Worm (Caenorhabditis elegans): Measurements from ENCODE around the gene srh-74.
A peak's percentile ranks its signal among the peaks of the same experiment; 100 is the strongest.

Gene srh-74

DNA sequence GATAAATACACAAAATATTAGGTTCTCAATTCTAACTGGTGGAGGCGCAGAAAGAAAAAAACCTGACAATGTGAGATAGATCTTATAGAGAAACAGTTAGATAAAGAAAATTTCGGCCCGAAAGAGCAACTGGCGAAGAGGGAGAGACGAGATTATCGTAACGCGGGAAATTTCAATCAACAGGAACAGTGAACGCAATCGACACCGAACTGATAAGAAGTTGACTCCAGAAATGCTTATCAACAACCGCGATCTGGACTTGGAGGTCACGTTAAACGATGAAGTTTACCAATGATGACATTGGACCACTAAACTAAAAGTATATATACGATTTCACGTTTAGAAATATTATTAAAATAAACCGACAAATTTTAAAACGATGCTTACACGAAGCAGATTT, 27.8 kb upstream of the srh-74 start (continued):
- peak; percentile 15 for TF ChIP-seq nhr-90 (tag; optimal IDR thresholded peaks at IDR 0.05)
- peak in 1 of 2 experiments; percentile 19 for TF ChIP-seq let-607 (tag; optimal IDR thresholded peaks at IDR 0.05)
- TF ChIP-seq zfh-2 (GFP tag; conservative IDR thresholded peaks at IDR 0.05) = no peak
- TF ChIP-seq repo-1 (tag; optimal IDR thresholded peaks at IDR 0.05) = peak; percentile 64
- TF ChIP-seq hlh-12 (tag; optimal IDR thresholded peaks at IDR 0.05) = no peak
- TF ChIP-seq lag-1 (GFP tag; IDR thresholded peaks at IDR 0.05) = no peak
- no peak for TF ChIP-seq pha-4 (tag; optimal IDR thresholded peaks at IDR 0.05)
- TF ChIP-seq madf-10 (tag; optimal IDR thresholded peaks at IDR 0.05) = peak; percentile 31
- TF ChIP-seq F55B11.4 (tag; optimal IDR thresholded peaks at IDR 0.05; ENCODE audit: borderline replicate concordance, insufficient read depth) = no peak
- peak; percentile 2 for TF ChIP-seq nhr-179 (tag; optimal IDR thresholded peaks at IDR 0.05)
- TF ChIP-seq ceh-100 (GFP tag; IDR thresholded peaks at IDR 0.05) = peak; percentile 71
- TF ChIP-seq C17E4.6 (GFP tag; IDR thresholded peaks at IDR 0.05) = peak; percentile 57
- TF ChIP-seq Y95B8A.8 (GFP tag; IDR thresholded peaks at IDR 0.05) = peak; percentile 64
- peak; percentile 9 for TF ChIP-seq xnd-1 (tag; optimal IDR thresholded peaks at IDR 0.05)
- no peak for TF ChIP-seq efl-1 (GFP tag; optimal IDR thresholded peaks at IDR 0.05)
- TF ChIP-seq mel-28 (tag; optimal IDR thresholded peaks at IDR 0.05; ENCODE audit: borderline replicate concordance) = no peak
- TF ChIP-seq ztf-3 (GFP tag; optimal IDR thresholded peaks at IDR 0.05) = no peak
- TF ChIP-seq ets-4 (GFP tag; optimal IDR thresholded peaks at IDR 0.05) = no peak
- TF ChIP-seq rec-8 (tag; optimal IDR thresholded peaks at IDR 0.05) = peak in 1 of 2 experiments; percentile 2
- peak; percentile 84 for TF ChIP-seq nfyb-1 (GFP tag; IDR thresholded peaks at IDR 0.05)
- peak; percentile 93 for TF ChIP-seq B0336.3 (GFP tag; IDR thresholded peaks at IDR 0.05)
- peak; percentile 60; the same call in 1 of the 2 replicates for TF ChIP-seq hmg-20 (GFP tag; IDR thresholded peaks at IDR 0.05)
- TF ChIP-seq athp-1 (tag; optimal IDR thresholded peaks at IDR 0.05) = peak; percentile 72
- no peak for TF ChIP-seq sptf-2 (GFP tag; optimal IDR thresholded peaks at IDR 0.05)
- no peak for TF ChIP-seq ztf-18 (tag; optimal IDR thresholded peaks at IDR 0.05)
- TF ChIP-seq snpc-1.1 (tag; optimal IDR thresholded peaks at IDR 0.05; ENCODE audit: insufficient read depth) = no peak
- no peak for TF ChIP-seq hlh-26 (GFP tag; conservative IDR thresholded peaks at IDR 0.05)
- TF ChIP-seq F49E8.2 (tag; optimal IDR thresholded peaks at IDR 0.05; ENCODE audit: insufficient read depth) = peak; percentile 96
- peak; percentile 73; the same call in 1 of the 2 replicates for TF ChIP-seq lin-26 (GFP tag; IDR thresholded peaks at IDR 0.05)
- TF ChIP-seq ceh-79 (tag; optimal IDR thresholded peaks at IDR 0.05) = no peak
- TF ChIP-seq nfya-1 (tag; optimal IDR thresholded peaks at IDR 0.05; ENCODE audit: borderline replicate concordance, insufficient read depth) = no peak
- peak; percentile 88 for TF ChIP-seq Y56A3A.18 (GFP tag; IDR thresholded peaks at IDR 0.05)
- TF ChIP-seq gei-17 (GFP tag; optimal IDR thresholded peaks at IDR 0.05) = no peak
- peak; percentile 37 for TF ChIP-seq lin-40 (tag; optimal IDR thresholded peaks at IDR 0.05)
- peak; percentile 48 for TF ChIP-seq lsl-1 (GFP tag; optimal IDR thresholded peaks at IDR 0.05)
- TF ChIP-seq lir-1 (GFP tag; conservative IDR thresholded peaks at IDR 0.05) = no peak
- no peak for TF ChIP-seq egrh-3 (GFP tag; IDR thresholded peaks at IDR 0.05)
- no peak for TF ChIP-seq cebp-1 (GFP tag; IDR thresholded peaks at IDR 0.05)
- TF ChIP-seq cebp-1 (tag; optimal IDR thresholded peaks at IDR 0.05) = peak; percentile 40
- no peak for TF ChIP-seq ztf-28 (GFP tag; IDR thresholded peaks at IDR 0.05)
- peak; percentile 75; the same call in 1 of the 2 replicates for TF ChIP-seq rcor-1 (GFP tag; IDR thresholded peaks at IDR 0.05)
- TF ChIP-seq tbp1 (GFP tag; optimal IDR thresholded peaks at IDR 0.05) = peak; percentile 66
- TF ChIP-seq attf-5 (GFP tag; optimal IDR thresholded peaks at IDR 0.05) = no peak
- TF ChIP-seq zim-3 (tag; optimal IDR thresholded peaks at IDR 0.05) = peak; percentile 47
- TF ChIP-seq T26A5.8 (tag; optimal IDR thresholded peaks at IDR 0.05) = peak; percentile 73
- no peak for TF ChIP-seq nhr-27 (tag; optimal IDR thresholded peaks at IDR 0.05)
- peak; percentile 81 for TF ChIP-seq snpc-3.4 (tag; optimal IDR thresholded peaks at IDR 0.05)
- TF ChIP-seq madf-8 (GFP tag; conservative IDR thresholded peaks at IDR 0.05) = peak; percentile 9; the same call in 1 of the 2 replicates
